Worm (Caenorhabditis elegans): ENCODE data around the gene Y45F10C.2.

Gene Y45F10C.2

ce11 chrIV:13645823-13646222, 16.6 kb downstream of the Y45F10C.2 start, which contains the start of gene srz-29:
srz-29 (minus strand) TSS chrIV:13645923.
- TF ChIP-seq ces-1 (GFP tag; optimal IDR thresholded peaks at IDR 0.05) (no peak), elt-1 (tag; optimal IDR thresholded peaks at IDR 0.05; ENCODE audit: borderline replicate concordance, insufficient read depth) (no peak), elt-3 (tag; optimal IDR thresholded peaks at IDR 0.05) (no peak), cnd-1 (tag; optimal IDR thresholded peaks at IDR 0.05) (no peak), bed-3 (GFP tag; optimal IDR thresholded peaks at IDR 0.05) (no peak), ceh-83 (GFP tag; optimal IDR thresholded peaks at IDR 0.05) (no peak), mls-2 (tag; optimal IDR thresholded peaks at IDR 0.05) (no peak), sptf-1 (tag; optimal IDR thresholded peaks at IDR 0.05) (no peak), snpc-4 (tag; optimal IDR thresholded peaks at IDR 0.05) (no peak), ceh-39 (tag; optimal IDR thresholded peaks at IDR 0.05) (no peak), pha-4 (tag; optimal IDR thresholded peaks at IDR 0.05) (no peak), lin-32 (GFP tag; optimal IDR thresholded peaks at IDR 0.05) (no peak)

- no peak for TF ChIP-seq sptf-1 (tag; optimal IDR thresholded peaks at IDR 0.05)
- TF ChIP-seq zip-8 (tag; optimal IDR thresholded peaks at IDR 0.05) = no peak
- TF ChIP-seq snpc-4 (tag; optimal IDR thresholded peaks at IDR 0.05) = no peak
- no peak for TF ChIP-seq ztf-11 (tag; optimal IDR thresholded peaks at IDR 0.05)
- TF ChIP-seq ceh-43 (GFP tag; optimal IDR thresholded peaks at IDR 0.05) = no peak
- TF ChIP-seq unc-62 (GFP tag; optimal IDR thresholded peaks at IDR 0.05) = no peak
- no peak for TF ChIP-seq mls-2 (tag; optimal IDR thresholded peaks at IDR 0.05)
Measured at ce11 chrIV:13639027-13639426, 23.4 kb downstream of the Y45F10C.2 start, which contains the start of gene ugt-22. ugt-22 (plus strand) TSS chrIV:13639260.

DNA sequence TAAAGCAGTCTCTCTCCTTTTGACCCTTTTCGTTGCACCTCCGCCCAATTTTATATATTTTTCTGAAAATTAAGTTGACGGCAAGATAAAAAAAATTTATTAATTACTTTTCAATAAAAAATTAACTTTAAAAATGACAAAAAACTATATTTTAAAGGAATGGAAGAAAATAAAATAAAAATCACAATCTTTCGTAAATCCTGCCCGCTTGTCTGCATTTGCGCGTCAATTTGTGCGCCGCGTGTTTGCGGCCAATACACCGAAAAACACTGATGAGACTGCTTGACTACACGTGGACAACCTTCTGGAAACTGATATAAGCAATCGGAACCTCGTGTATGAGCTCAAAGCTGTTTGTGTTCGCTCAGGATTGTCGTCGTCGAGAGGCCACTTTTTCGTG, 25.5 kb downstream of the Y45F10C.2 start, which contains the start of gene C08F11.7:
TSS of gene C08F11.7 (plus strand) at position 301 of the 400 bp plus-strand sequence.
- TF ChIP-seq cnd-1 (tag; optimal IDR thresholded peaks at IDR 0.05) (no peak), snpc-4 (tag; optimal IDR thresholded peaks at IDR 0.05) (no peak), blmp-1 (tag; optimal IDR thresholded peaks at IDR 0.05) (no peak), mls-2 (tag; optimal IDR thresholded peaks at IDR 0.05) (no peak), ham-2 (GFP tag; optimal IDR thresholded peaks at IDR 0.05) (no peak), pha-4 (tag; optimal IDR thresholded peaks at IDR 0.05) (no peak), ceh-43 (GFP tag; optimal IDR thresholded peaks at IDR 0.05) (no peak), flh-1 (GFP tag; optimal IDR thresholded peaks at IDR 0.05) (no peak), ztf-11 (tag; optimal IDR thresholded peaks at IDR 0.05) (no peak), unc-39 (tag; optimal IDR thresholded peaks at IDR 0.05) (no peak), hlh-1 (tag; optimal IDR thresholded peaks at IDR 0.05) (no peak), lin-13 (tag; optimal IDR thresholded peaks at IDR 0.05) (no peak), M03D4.4 (tag; optimal IDR thresholded peaks at IDR 0.05) (no peak), bed-3 (GFP tag; optimal IDR thresholded peaks at IDR 0.05) (no peak), lin-32 (GFP tag; optimal IDR thresholded peaks at IDR 0.05) (no peak), nhr-2 (tag; optimal IDR thresholded peaks at IDR 0.05) (no peak)

DNA sequence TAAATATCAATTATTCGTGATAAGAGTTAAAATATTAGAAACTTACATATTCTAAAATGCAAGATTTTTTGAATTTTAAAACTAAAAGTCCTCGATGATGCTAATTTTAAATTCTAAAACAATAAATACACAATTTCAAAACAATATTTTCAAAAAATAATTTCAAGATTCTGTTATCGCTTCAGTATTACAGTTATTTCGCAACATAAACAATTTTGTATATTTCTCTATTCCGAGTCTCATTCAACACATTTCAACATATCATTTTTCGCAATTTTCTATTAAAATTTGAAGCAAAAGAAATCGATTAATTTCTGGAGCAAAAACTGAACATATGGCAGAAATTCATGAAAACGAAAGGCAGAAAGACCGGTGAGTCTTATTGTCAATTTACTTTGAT, 29.3 kb downstream of the Y45F10C.2 start, which contains the start of gene fbxa-98:
TSS of gene fbxa-98 (plus strand) at position 243 of the 400 bp plus-strand sequence.
- no peak for TF ChIP-seq elt-1 (tag; optimal IDR thresholded peaks at IDR 0.05; ENCODE audit: borderline replicate concordance, insufficient read depth)
- no peak for TF ChIP-seq nhr-28 (tag; optimal IDR thresholded peaks at IDR 0.05)
- TF ChIP-seq zip-8 (tag; optimal IDR thresholded peaks at IDR 0.05) = no peak
- TF ChIP-seq snpc-4 (tag; optimal IDR thresholded peaks at IDR 0.05) = no peak
- no peak for TF ChIP-seq pha-4 (tag; optimal IDR thresholded peaks at IDR 0.05)
- TF ChIP-seq ceh-43 (GFP tag; optimal IDR thresholded peaks at IDR 0.05) = no peak
- no peak for TF ChIP-seq lin-32 (GFP tag; optimal IDR thresholded peaks at IDR 0.05)
- no peak for TF ChIP-seq drap-1 (GFP tag; optimal IDR thresholded peaks at IDR 0.05)

- no peak for TF ChIP-seq nhr-28 (tag; optimal IDR thresholded peaks at IDR 0.05)
- TF ChIP-seq elt-1 (tag; optimal IDR thresholded peaks at IDR 0.05; ENCODE audit: borderline replicate concordance, insufficient read depth) = no peak
- no peak for TF ChIP-seq unc-120 (tag; optimal IDR thresholded peaks at IDR 0.05; ENCODE audit: poor library complexity, severe bottlenecking)
- TF ChIP-seq mab-5 (tag; optimal IDR thresholded peaks at IDR 0.05) = no peak
- no peak for TF ChIP-seq nhr-237 (tag; optimal IDR thresholded peaks at IDR 0.05)
- no peak for TF ChIP-seq unc-62 (GFP tag; optimal IDR thresholded peaks at IDR 0.05)
- no peak for TF ChIP-seq bed-3 (GFP tag; optimal IDR thresholded peaks at IDR 0.05)
- no peak for TF ChIP-seq snpc-4 (tag; optimal IDR thresholded peaks at IDR 0.05)
- no peak for TF ChIP-seq lsy-2 (tag; optimal IDR thresholded peaks at IDR 0.05)
- no peak for TF ChIP-seq blmp-1 (tag; optimal IDR thresholded peaks at IDR 0.05)
- no peak for TF ChIP-seq tbx-8 (GFP tag; optimal IDR thresholded peaks at IDR 0.05)
- TF ChIP-seq hlh-1 (tag; optimal IDR thresholded peaks at IDR 0.05) = no peak
- no peak for TF ChIP-seq sptf-1 (tag; optimal IDR thresholded peaks at IDR 0.05)
- no peak for TF ChIP-seq flh-1 (GFP tag; optimal IDR thresholded peaks at IDR 0.05)
Measured at ce11 chrIV:13632613-13633012, 29.9 kb downstream of the Y45F10C.2 start.
